Worm (Caenorhabditis elegans) whole organism, late embryonic: ENCODE data around the gene R09A1.3.

ENCODE experiments used
- ama-1 ChIP-seq: fragments of 150-350 bp; optimal IDR thresholded peaks from 2 replicates; lab custom pipeline; 2014
- dve-1 ChIP-seq: sonication (generic microtip); optimal IDR thresholded peaks from 2 replicates; lab custom pipeline; 2017; ENCODE audit warnings: antibody characterized with exemption, mild to moderate bottlenecking, missing genetic modification characterization, missing compliant biosample characterization
- elt-4 ChIP-seq: sonication (generic microtip); optimal IDR thresholded peaks from 2 replicates; lab custom pipeline; 2016; ENCODE audit warnings: missing genetic modification characterization, missing compliant biosample characterization
- rnt-1 ChIP-seq: sonication (generic microtip); optimal IDR thresholded peaks from 2 replicates; lab custom pipeline; 2016; ENCODE audit warnings: missing genetic modification characterization, missing compliant biosample characterization

- TF ChIP-seq rnt-1 (tag; lab: Kevin White, UChicago) (no peak), ama-1 (lab: Kevin White, UChicago) (no peak), elt-4 (tag; lab: Kevin White, UChicago) (no peak), dve-1 (tag; lab: Kevin White, UChicago) (no peak)
These were observed 43.8 kb downstream of the R09A1.3 start for ce11 chrV:983120-983519.
